Fruit fly (Drosophila melanogaster): ENCODE results near the gene mura.

- TF ChIP-seq Clk (GFP tag; optimal IDR thresholded peaks at IDR 0.05) (peak; percentile 93), cnc (optimal IDR thresholded peaks at IDR 0.05) (peak; percentile 19 to 66), CG7101 (tag; optimal IDR thresholded peaks at IDR 0.05) (peak; percentile 93), pad (GFP tag; optimal IDR thresholded peaks at IDR 0.05) (peak; percentile 90), bab1 (GFP tag; optimal IDR thresholded peaks at IDR 0.05) (peak; percentile 84), Crg-1 (GFP tag; optimal IDR thresholded peaks at IDR 0.05) (peak; percentile 87), CG7045 (GFP tag; optimal IDR thresholded peaks at IDR 0.05) (peak; percentile 96)
Observed at dm6 chr3R:9533181-9534124, 18.2 kb downstream of the mura start.

All from whole organism, adult.